Worm (Caenorhabditis elegans) whole organism, late embryonic: ENCODE measurements around the gene R07C12.3.

Experiments
- C08G9.2 ChIP-seq: sonication (generic microtip); optimal IDR thresholded peaks from 2 replicates; lab custom pipeline; 2016; ENCODE audit warnings: mild to moderate bottlenecking, missing genetic modification characterization, moderate library complexity, missing compliant biosample characterization
- C38D4.7 ChIP-seq: fragments of 200-800 bp; sonication (Bioruptor generic); optimal IDR thresholded peaks from 2 replicates; lab custom pipeline; 2018; ENCODE audit warnings: mild to moderate bottlenecking, missing genetic modification characterization, moderate library complexity, missing compliant biosample characterization
- F13H6.1 ChIP-seq: sonication (generic microtip); optimal IDR thresholded peaks from 2 replicates; lab custom pipeline; 2016; ENCODE audit warnings: missing genetic modification characterization, missing compliant biosample characterization
- K02D7.2 ChIP-seq: sonication (generic microtip); optimal IDR thresholded peaks from 2 replicates; lab custom pipeline; 2017; ENCODE audit warnings: mild to moderate bottlenecking, missing genetic modification characterization, missing compliant biosample characterization
- K09A11.1 ChIP-seq: sonication (generic microtip); optimal IDR thresholded peaks from 2 replicates; lab custom pipeline; 2017; ENCODE audit warnings: antibody characterized with exemption, mild to moderate bottlenecking, missing genetic modification characterization, missing compliant biosample characterization; ENCODE audit not compliant: insufficient read depth
- ceh-18 ChIP-seq: sonication (generic microtip); optimal IDR thresholded peaks from 2 replicates; lab custom pipeline; 2016; ENCODE audit warnings: missing genetic modification characterization, missing compliant biosample characterization
- ceh-19 ChIP-seq: fragments of 200-800 bp; sonication (Bioruptor generic); optimal IDR thresholded peaks from 2 replicates; lab custom pipeline; 2018; ENCODE audit warnings: mild to moderate bottlenecking, missing genetic modification characterization, missing compliant biosample characterization
- ceh-22 ChIP-seq: sonication (generic microtip); optimal IDR thresholded peaks from 2 replicates; lab custom pipeline; 2017; ENCODE audit warnings: missing biosample characterization, missing genetic modification characterization
- ceh-24 ChIP-seq: sonication (generic microtip); optimal IDR thresholded peaks from 2 replicates; lab custom pipeline; 2016; ENCODE audit warnings: mild to moderate bottlenecking, missing genetic modification characterization, missing compliant biosample characterization
- ceh-34 ChIP-seq: sonication (generic microtip); optimal IDR thresholded peaks from 2 replicates; lab custom pipeline; 2016; ENCODE audit warnings: mild to moderate bottlenecking, missing genetic modification characterization, missing compliant biosample characterization
- ceh-9 ChIP-seq: sonication (generic microtip); optimal IDR thresholded peaks from 2 replicates; lab custom pipeline; 2016; ENCODE audit warnings: mild to moderate bottlenecking, missing genetic modification characterization, inconsistent platforms, missing compliant biosample characterization
- dve-1 ChIP-seq: sonication (generic microtip); optimal IDR thresholded peaks from 2 replicates; lab custom pipeline; 2017; ENCODE audit warnings: antibody characterized with exemption, mild to moderate bottlenecking, missing genetic modification characterization, missing compliant biosample characterization
- elt-2 ChIP-seq: sonication (generic microtip); optimal IDR thresholded peaks from 2 replicates; lab custom pipeline; 2016; ENCODE audit warnings: missing genetic modification reagents, missing genetic modification characterization, missing compliant biosample characterization
- eyg-1 ChIP-seq: sonication (generic microtip); optimal IDR thresholded peaks from 2 replicates; lab custom pipeline; 2016; ENCODE audit warnings: missing genotype, missing genetic modification characterization, missing compliant biosample characterization
- fax-1 ChIP-seq: sonication (generic microtip); optimal IDR thresholded peaks from 2 replicates; lab custom pipeline; 2016; ENCODE audit warnings: missing genotype, missing genetic modification characterization, missing compliant biosample characterization
- fkh-6 ChIP-seq: sonication (generic microtip); optimal IDR thresholded peaks from 2 replicates; lab custom pipeline; 2016; ENCODE audit warnings: missing genetic modification characterization, missing compliant biosample characterization
- gmeb-2 ChIP-seq: sonication (generic microtip); optimal IDR thresholded peaks from 2 replicates; lab custom pipeline; 2016; ENCODE audit warnings: missing genetic modification characterization, inconsistent platforms, missing compliant biosample characterization
- hlh-13 ChIP-seq: fragments of 200-800 bp; sonication (Bioruptor generic); optimal IDR thresholded peaks from 2 replicates; lab custom pipeline; 2018; ENCODE audit warnings: mild to moderate bottlenecking, missing genetic modification characterization, missing compliant biosample characterization
- hlh-15 ChIP-seq: sonication (generic microtip); optimal IDR thresholded peaks from 2 replicates; lab custom pipeline; 2016; ENCODE audit warnings: missing genetic modification characterization, missing compliant biosample characterization
- hlh-6 ChIP-seq: sonication (generic microtip); optimal IDR thresholded peaks from 2 replicates; lab custom pipeline; 2016; ENCODE audit warnings: missing genotype, missing genetic modification characterization, missing compliant biosample characterization
- hlh-8 ChIP-seq: sonication (generic microtip); optimal IDR thresholded peaks from 2 replicates; lab custom pipeline; 2016; ENCODE audit warnings: missing genotype, missing genetic modification characterization, missing compliant biosample characterization
- madf-2 ChIP-seq: sonication (generic microtip); optimal IDR thresholded peaks from 2 replicates; lab custom pipeline; 2017; ENCODE audit warnings: missing genetic modification characterization, missing compliant biosample characterization
- nhr-11 ChIP-seq: fragments of 150-350 bp; optimal IDR thresholded peaks from 2 replicates; lab custom pipeline; 2014; ENCODE audit warnings: missing biosample characterization, missing genetic modification characterization
- nhr-232 ChIP-seq: sonication (generic microtip); optimal IDR thresholded peaks from 2 replicates; lab custom pipeline; 2016; ENCODE audit warnings: missing genetic modification characterization, missing compliant biosample characterization
- odd-2 ChIP-seq: sonication (generic microtip); optimal IDR thresholded peaks from 2 replicates; lab custom pipeline; 2017; ENCODE audit warnings: antibody characterized with exemption, mild to moderate bottlenecking, missing genetic modification characterization, missing compliant biosample characterization
- pag-3 ChIP-seq: sonication (generic microtip); optimal IDR thresholded peaks from 2 replicates; lab custom pipeline; 2016; ENCODE audit warnings: missing compliant biosample characterization, missing genetic modification characterization, borderline replicate concordance
- pax-1 ChIP-seq: fragments of 150-350 bp; optimal IDR thresholded peaks from 2 replicates; lab custom pipeline; 2014; ENCODE audit warnings: missing biosample characterization, missing genetic modification characterization
- pha-2 ChIP-seq: sonication (generic microtip); optimal IDR thresholded peaks from 2 replicates; lab custom pipeline; 2017; ENCODE audit warnings: mild to moderate bottlenecking, missing genetic modification characterization, missing compliant biosample characterization
- pha-4 ChIP-seq: fragments of 150-350 bp; optimal IDR thresholded peaks from 2 replicates; lab custom pipeline; 2018; ENCODE audit warnings: missing biosample characterization, missing genetic modification reagents, missing genetic modification characterization
- ref-2 ChIP-seq: sonication (generic microtip); optimal IDR thresholded peaks from 2 replicates; lab custom pipeline; 2016; ENCODE audit warnings: missing genetic modification characterization, missing compliant biosample characterization
- rnt-1 ChIP-seq: sonication (generic microtip); optimal IDR thresholded peaks from 2 replicates; lab custom pipeline; 2016; ENCODE audit warnings: missing genetic modification characterization, missing compliant biosample characterization
- sdc-2 ChIP-seq: sonication (generic microtip); optimal IDR thresholded peaks from 2 replicates; lab custom pipeline; 2016; ENCODE audit warnings: missing genotype, missing genetic modification characterization, missing compliant biosample characterization
- sox-2 ChIP-seq: fragments of 200-800 bp; sonication (Bioruptor generic); IDR thresholded peaks from 2 replicates; pipeline ENCODE4 v1.3.6; 2022; ENCODE audit warnings: missing genetic modification reagents, missing genetic modification characterization, missing compliant biosample characterization
- sox-4 ChIP-seq: sonication (generic microtip); optimal IDR thresholded peaks from 2 replicates; lab custom pipeline; 2017; ENCODE audit warnings: mild to moderate bottlenecking, missing genetic modification characterization, inconsistent platforms, missing compliant biosample characterization
- unc-3 ChIP-seq, 2 experiments: fragments of 200-800 bp in 1 of 2; sonication (Bioruptor generic) in 1 of 2; sonication (generic microtip) in 1 of 2; conservative IDR thresholded peaks in 1 of 2; optimal IDR thresholded peaks in 1 of 2; 2 replicates each; pipeline versions ENCODE4 v1.3.6 to Lab custom; 2016 to 2022; ENCODE audit warnings: missing compliant biosample characterization in 2 of 2, missing genetic modification characterization in 2 of 2, missing genetic modification reagents in 1 of 2
- unc-42 ChIP-seq: sonication (generic microtip); optimal IDR thresholded peaks from 2 replicates; lab custom pipeline; 2016; ENCODE audit warnings: missing genotype, missing genetic modification characterization, missing compliant biosample characterization
- unc-55 ChIP-seq: sonication (generic microtip); optimal IDR thresholded peaks from 2 replicates; lab custom pipeline; 2017; ENCODE audit warnings: missing biosample characterization, missing genetic modification reagents, missing genetic modification characterization

R07C12.3 gene

ce11 chrIV:4147891-4148290, 3.0 kb downstream of the R07C12.3 start:
- TF ChIP-seq elt-2 (tag; lab: Kevin White, UChicago) (peak; percentile 47), ceh-22 (tag; lab: Kevin White, UChicago) (no peak)

ce11 chrIV:4150138-4150537, 5.3 kb downstream of the R07C12.3 start:
- no peak for TF ChIP-seq dve-1
- no peak for TF ChIP-seq odd-2 (tag; lab: Kevin White, UChicago)
- TF ChIP-seq C08G9.2 = no peak
- TF ChIP-seq ceh-24 (tag; lab: Kevin White, UChicago) = no peak
- TF ChIP-seq ref-2 (tag; lab: Kevin White, UChicago) = no peak
- TF ChIP-seq, all 69 proteins: peak for 0

- no peak for TF ChIP-seq pag-3 (tag; lab: Kevin White, UChicago)
- TF ChIP-seq nhr-11 (tag; lab: Kevin White, UChicago) = no peak
- no peak for TF ChIP-seq fkh-6 (tag; lab: Kevin White, UChicago)
- TF ChIP-seq sox-2 (GFP tag; lab: Robert Waterston, UW) = no peak
- no peak for TF ChIP-seq sdc-2 (tag; lab: Kevin White, UChicago)
- TF ChIP-seq K09A11.1 (tag; lab: Kevin White, UChicago) = no peak
- TF ChIP-seq unc-55 = no peak
- TF ChIP-seq rnt-1 (tag; lab: Kevin White, UChicago) = no peak
- TF ChIP-seq ceh-22 (tag; lab: Kevin White, UChicago) = no peak
- no peak for TF ChIP-seq pax-1 (tag; lab: Kevin White, UChicago)
- TF ChIP-seq eyg-1 (tag; lab: Kevin White, UChicago) = no peak
- TF ChIP-seq pha-2 = no peak
- TF ChIP-seq sox-4 (tag; lab: Kevin White, UChicago) = no peak
- no peak for TF ChIP-seq hlh-13
- no peak for TF ChIP-seq pha-4 (tag; lab: Kevin White, UChicago)
Observed at ce11 chrIV:4152143-4152542, 7.3 kb downstream of the R07C12.3 start, which contains the start of the genes K08D10.10 and R07C12.1. TSS of gene K08D10.10 (plus strand) at chrIV:4152235. TSS of gene R07C12.1 (plus strand) at chrIV:4152456.

- TF ChIP-seq nhr-11 (tag; lab: Kevin White, UChicago) = no peak
- TF ChIP-seq ceh-19 = no peak
- no peak for TF ChIP-seq unc-3 (GFP tag; conservative IDR thresholded peaks at IDR 0.05; lab: Robert Waterston, UW)
- no peak for TF ChIP-seq unc-3 (tag; optimal IDR thresholded peaks at IDR 0.05; lab: Kevin White, UChicago)
- no peak for TF ChIP-seq ref-2 (tag; lab: Kevin White, UChicago)
- no peak for TF ChIP-seq fax-1 (tag; lab: Kevin White, UChicago)
- no peak for TF ChIP-seq ceh-24 (tag; lab: Kevin White, UChicago)
- TF ChIP-seq C38D4.7 (GFP tag; lab: Kevin White, UChicago) = no peak
- TF ChIP-seq odd-2 (tag; lab: Kevin White, UChicago) = no peak
- TF ChIP-seq madf-2 (tag; lab: Kevin White, UChicago) = no peak
- no peak for TF ChIP-seq F13H6.1 (tag; lab: Kevin White, UChicago)
- TF ChIP-seq ceh-9 = no peak
- TF ChIP-seq K02D7.2 (tag; lab: Kevin White, UChicago) = no peak
- no peak for TF ChIP-seq unc-42
- TF ChIP-seq unc-55 = no peak
- no peak for TF ChIP-seq pha-4 (tag; lab: Kevin White, UChicago)
- no peak for TF ChIP-seq ceh-18
- TF ChIP-seq hlh-8 (tag; lab: Kevin White, UChicago) = no peak
- TF ChIP-seq hlh-6 (tag; lab: Kevin White, UChicago) = no peak
- TF ChIP-seq nhr-232 (tag; lab: Kevin White, UChicago) = no peak
Observed at ce11 chrIV:4154641-4155040, 9.8 kb downstream of the R07C12.3 start, which contains the start of gene K08D10.14. TSS of gene K08D10.14 (plus strand) at chrIV:4154941.

- no peak for TF ChIP-seq sdc-2 (tag; lab: Kevin White, UChicago)
- TF ChIP-seq gmeb-2 (tag; lab: Kevin White, UChicago) = no peak
- TF ChIP-seq hlh-15 (tag; lab: Kevin White, UChicago) = no peak
- TF ChIP-seq ceh-34 = no peak
- no peak for TF ChIP-seq pha-2
Observed at ce11 chrIV:4162121-4162520, 17.2 kb downstream of the R07C12.3 start, which contains the start of gene scrm-5. TSS of gene scrm-5 (plus strand) at chrIV:4162421.
